Fruit fly (Drosophila melanogaster): ENCODE data around the gene CG7582.

- TF ChIP-seq CG12605 (GFP tag; IDR thresholded peaks at IDR 0.05): no peak
- TF ChIP-seq Pif1B (GFP tag; optimal IDR thresholded peaks at IDR 0.05): no peak
- peak; percentile 60; the same call in 2 of the 3 replicates for TF ChIP-seq fd96Ca (GFP tag; IDR thresholded peaks at IDR 0.05)
Observed at dm6 chr3R:29675333-29675732, 6.7 kb downstream of the CG7582 start, which contains the start of the genes Bub3 and Cap-D2.

Measured in whole organism, pupa.